Worm (Caenorhabditis elegans) whole organism, young adult: ENCODE results near the gene K09B11.5.
A peak's percentile ranks its signal among the peaks of the same experiment; 100 is the strongest.

Experiments
- D2030.7 ChIP-seq: fragments of 200-800 bp; sonication (Bioruptor generic); IDR thresholded peaks from 2 replicates; pipeline ENCODE4 v1.3.6; 2022; ENCODE audit warnings: missing genetic modification reagents, missing genetic modification characterization, missing compliant biosample characterization
- F22D6.2 ChIP-seq: sonication (generic microtip); optimal IDR thresholded peaks from 2 replicates; lab custom pipeline; 2016; ENCODE audit warnings: mild to moderate bottlenecking, missing genetic modification characterization, missing compliant biosample characterization
- F23B12.7 ChIP-seq: sonication (generic microtip); optimal IDR thresholded peaks from 2 replicates; lab custom pipeline; 2017; ENCODE audit warnings: missing genetic modification characterization, mild to moderate bottlenecking, missing compliant biosample characterization, antibody characterized with exemption, moderate library complexity; ENCODE audit not compliant: insufficient read depth
- F55B11.4 ChIP-seq: sonication (generic microtip); optimal IDR thresholded peaks from 2 replicates; lab custom pipeline; 2016; ENCODE audit warnings: missing compliant biosample characterization, missing genetic modification characterization, borderline replicate concordance; ENCODE audit not compliant: insufficient read depth
- ama-1 ChIP-seq, 3 experiments: fragments of 150-350 bp in 1 of 3; sonication (generic microtip) in 2 of 3; optimal IDR thresholded peaks; 2 replicates each; lab custom pipeline; 2014 to 2018; ENCODE audit warnings: missing biosample characterization in 2 of 3, missing genetic modification characterization in 2 of 3, missing genetic modification reagents in 2 of 3
- attf-6 ChIP-seq: fragments of 200-800 bp; sonication (Bioruptor generic); IDR thresholded peaks from 2 replicates; pipeline ENCODE4 v1.3.6; 2022; ENCODE audit warnings: missing genetic modification reagents, missing genetic modification characterization, missing compliant biosample characterization
- die-1 ChIP-seq: sonication (generic microtip); optimal IDR thresholded peaks from 2 replicates; lab custom pipeline; 2016; ENCODE audit warnings: missing genotype, mild to moderate bottlenecking, missing genetic modification characterization, missing compliant biosample characterization
- lir-1 ChIP-seq: fragments of 200-800 bp; sonication (Bioruptor generic); conservative IDR thresholded peaks from 2 replicates; pipeline ENCODE4 v1.3.6; 2022; ENCODE audit warnings: missing genetic modification reagents, missing genetic modification characterization, missing compliant biosample characterization
- madf-10 ChIP-seq: sonication (generic microtip); optimal IDR thresholded peaks from 2 replicates; lab custom pipeline; 2016; ENCODE audit warnings: mild to moderate bottlenecking, missing genetic modification characterization, missing compliant biosample characterization
- pbrm-1 ChIP-seq: fragments of 200-800 bp; sonication (Bioruptor generic); IDR thresholded peaks from 2 replicates; pipeline ENCODE4 v1.3.6; 2022; ENCODE audit warnings: missing genetic modification reagents, missing genetic modification characterization, missing compliant biosample characterization
- rec-8 ChIP-seq, 2 experiments: sonication (generic microtip); optimal IDR thresholded peaks; 2 replicates each; lab custom pipeline; 2016; ENCODE audit warnings: mild to moderate bottlenecking in 2 of 2, missing genetic modification characterization in 2 of 2, missing genetic modification reagents in 2 of 2, missing genotype in 2 of 2, missing biosample characterization in 1 of 2, missing compliant biosample characterization in 1 of 2, moderate library complexity in 1 of 2
- repo-1 ChIP-seq: sonication (generic microtip); optimal IDR thresholded peaks from 2 replicates; lab custom pipeline; 2017; ENCODE audit warnings: mild to moderate bottlenecking, missing genetic modification characterization, missing compliant biosample characterization
- snpc-1.3 ChIP-seq: sonication (generic microtip); optimal IDR thresholded peaks from 2 replicates; lab custom pipeline; 2017; ENCODE audit warnings: missing genetic modification characterization, mild to moderate bottlenecking, missing compliant biosample characterization, antibody characterized with exemption, moderate library complexity, missing genotype, missing genetic modification reagents; ENCODE audit not compliant: insufficient read depth
- snpc-4 ChIP-seq, 5 experiments: fragments of 150-350 bp in 1 of 5; sonication (generic microtip) in 4 of 5; optimal IDR thresholded peaks; 2 replicates each; lab custom pipeline; 2014 to 2018; ENCODE audit warnings: missing genetic modification characterization in 5 of 5, missing biosample characterization in 3 of 5, antibody characterized with exemption in 2 of 5, mild to moderate bottlenecking in 2 of 5, missing compliant biosample characterization in 2 of 5, missing genotype in 2 of 5, moderate library complexity in 2 of 5, missing genetic modification reagents in 1 of 5

- no peak for TF ChIP-seq D2030.7 (GFP tag; lab: Robert Waterston, UW)
- TF ChIP-seq F55B11.4 (tag; lab: Kevin White, UChicago) = no peak
- peak; percentile 19 for TF ChIP-seq F22D6.2
- TF ChIP-seq madf-10 (tag; lab: Kevin White, UChicago) = peak; percentile 33
- no peak for TF ChIP-seq ama-1 (optimal IDR thresholded peaks at IDR 0.05; lab: Kevin White, UChicago)
- no peak for TF ChIP-seq ama-1 (GFP tag; optimal IDR thresholded peaks at IDR 0.05; lab: Kevin White, UChicago)
- no peak for TF ChIP-seq snpc-1.3 (tag; lab: Kevin White, UChicago)
- TF ChIP-seq die-1 (tag; lab: Kevin White, UChicago) = no peak
- TF ChIP-seq repo-1 (tag; lab: Kevin White, UChicago) = peak; percentile 51
- no peak for TF ChIP-seq attf-6 (GFP tag; lab: Robert Waterston, UW)
- TF ChIP-seq rec-8 (tag; optimal IDR thresholded peaks at IDR 0.05; lab: Kevin White, UChicago) = no peak
- TF ChIP-seq snpc-4 (GFP tag; optimal IDR thresholded peaks at IDR 0.05; lab: Kevin White, UChicago) = no peak
- peak in 3 of 4 experiments; percentile 30 to 51 (median 42) for TF ChIP-seq snpc-4 (tag; optimal IDR thresholded peaks at IDR 0.05; lab: Kevin White, UChicago)
- peak; percentile 49; the same call in 1 of the 2 replicates for TF ChIP-seq pbrm-1 (GFP tag; lab: Robert Waterston, UW)
- peak; percentile 44; the same call in 1 of the 2 replicates for TF ChIP-seq lir-1 (GFP tag; lab: Robert Waterston, UW)
- TF ChIP-seq F23B12.7 (tag; lab: Kevin White, UChicago) = no peak
Observed at ce11 chrIV:13395255-13395654, 38.5 kb downstream of the K09B11.5 start.
